Fruit fly (Drosophila melanogaster) whole organism, prepupa: ENCODE results near the gene Cyp4d21.
A peak's percentile ranks its signal among the peaks of the same experiment; 100 is the strongest.

Experiments
- Blimp-1 ChIP-seq: fragments of 200-800 bp; sonication (Bioruptor generic); optimal IDR thresholded peaks from 3 replicates; lab custom pipeline; 2017; ENCODE audit warnings: missing biosample characterization, missing genetic modification characterization, mild to moderate bottlenecking, moderate library complexity, missing genetic modification reagents
- CG10631 ChIP-seq: fragments of 200-800 bp; sonication (Bioruptor generic); optimal IDR thresholded peaks from 2 replicates; lab custom pipeline; 2016; ENCODE audit warnings: missing biosample characterization, missing genetic modification characterization
- CG10669 ChIP-seq: fragments of 200-800 bp; sonication (Bioruptor generic); optimal IDR thresholded peaks from 3 replicates; lab custom pipeline; 2018; ENCODE audit warnings: missing biosample characterization, mild to moderate bottlenecking, missing genetic modification characterization, moderate library complexity
- CG11294 ChIP-seq: fragments of 200-800 bp; sonication (Bioruptor generic); IDR thresholded peaks from 2 replicates; pipeline ENCODE4 v1.3.6; 2022; ENCODE audit warnings: missing biosample characterization, missing genetic modification characterization
- CG11902 ChIP-seq: fragments of 200-800 bp; sonication (Bioruptor generic); optimal IDR thresholded peaks from 3 replicates; lab custom pipeline; 2016; ENCODE audit warnings: missing biosample characterization, missing genetic modification characterization
- CG15336 ChIP-seq: fragments of 200-800 bp; sonication (Bioruptor generic); IDR thresholded peaks from 2 replicates; pipeline ENCODE4 v1.3.6; 2022; ENCODE audit warnings: missing biosample characterization, missing genetic modification characterization
- CG16779 ChIP-seq: fragments of 200-800 bp; sonication (Bioruptor generic); optimal IDR thresholded peaks from 3 replicates; lab custom pipeline; 2017; ENCODE audit warnings: missing biosample characterization, mild to moderate bottlenecking, missing genetic modification characterization
- CG3032 ChIP-seq: fragments of 200-800 bp; optimal IDR thresholded peaks from 2 replicates; lab custom pipeline; 2019; ENCODE audit warnings: missing biosample characterization, mild to moderate bottlenecking, missing genetic modification characterization, moderate library complexity
- CG31627 ChIP-seq: fragments of 200-800 bp; sonication (Bioruptor generic); optimal IDR thresholded peaks from 3 replicates; lab custom pipeline; 2016; ENCODE audit warnings: missing biosample characterization, missing genetic modification characterization
- CG32006 ChIP-seq: fragments of 200-800 bp; sonication (Bioruptor generic); optimal IDR thresholded peaks from 3 replicates; lab custom pipeline; 2017; ENCODE audit warnings: missing biosample characterization, mild to moderate bottlenecking, missing genetic modification characterization
- CG34406 ChIP-seq: fragments of 200-800 bp; sonication (Bioruptor generic); optimal IDR thresholded peaks from 3 replicates; lab custom pipeline; 2016; ENCODE audit warnings: missing biosample characterization, missing genetic modification characterization
- CG3919 ChIP-seq: fragments of 200-800 bp; sonication (Bioruptor generic); optimal IDR thresholded peaks from 3 replicates; lab custom pipeline; 2016; ENCODE audit warnings: missing biosample characterization, missing genetic modification characterization
- CG4318 ChIP-seq: fragments of 200-800 bp; sonication (Bioruptor generic); optimal IDR thresholded peaks from 3 replicates; lab custom pipeline; 2017; ENCODE audit warnings: missing biosample characterization, mild to moderate bottlenecking, missing genetic modification characterization
- CG6792 ChIP-seq: fragments of 200-800 bp; sonication (Bioruptor generic); optimal IDR thresholded peaks from 3 replicates; lab custom pipeline; 2016; ENCODE audit warnings: missing biosample characterization, missing genetic modification characterization
- CG6854 ChIP-seq: fragments of 200-800 bp; sonication (Bioruptor generic); optimal IDR thresholded peaks from 2 replicates; lab custom pipeline; 2017; ENCODE audit warnings: missing biosample characterization, mild to moderate bottlenecking, missing genetic modification characterization
- CG7368 ChIP-seq: fragments of 200-800 bp; sonication (Bioruptor generic); optimal IDR thresholded peaks from 3 replicates; lab custom pipeline; 2016; ENCODE audit warnings: missing biosample characterization, missing genetic modification characterization
- CG8119 ChIP-seq: fragments of 200-800 bp; sonication (Bioruptor generic); IDR thresholded peaks from 3 replicates; pipeline ENCODE4 v1.3.6; 2022; ENCODE audit warnings: missing biosample characterization, missing genetic modification characterization
- CG8319 ChIP-seq: fragments of 200-800 bp; sonication (Bioruptor generic); optimal IDR thresholded peaks from 3 replicates; lab custom pipeline; 2016; ENCODE audit warnings: missing biosample characterization, missing genetic modification characterization
- CG8632 ChIP-seq: fragments of 200-800 bp; sonication (Bioruptor generic); optimal IDR thresholded peaks from 3 replicates; lab custom pipeline; 2016; ENCODE audit warnings: missing biosample characterization, missing genetic modification characterization
- CG9139 ChIP-seq: fragments of 200-800 bp; sonication (Bioruptor generic); optimal IDR thresholded peaks from 3 replicates; lab custom pipeline; 2017; ENCODE audit warnings: missing biosample characterization, mild to moderate bottlenecking, missing genetic modification characterization
- Eip75B ChIP-seq: fragments of 200-800 bp; sonication (Bioruptor generic); optimal IDR thresholded peaks from 3 replicates; lab custom pipeline; 2016; ENCODE audit warnings: missing biosample characterization, missing genetic modification characterization
- Eip93F ChIP-seq: fragments of 200-800 bp; sonication (Bioruptor generic); optimal IDR thresholded peaks from 2 replicates; lab custom pipeline; 2016; ENCODE audit warnings: missing biosample characterization, mild to moderate bottlenecking, missing genetic modification characterization
- Ets21C ChIP-seq: fragments of 200-800 bp; sonication (Bioruptor generic); optimal IDR thresholded peaks from 3 replicates; lab custom pipeline; 2016; ENCODE audit warnings: missing biosample characterization, missing genetic modification characterization
- Ets96B ChIP-seq: fragments of 200-800 bp; optimal IDR thresholded peaks from 2 replicates; lab custom pipeline; 2019; ENCODE audit warnings: missing biosample characterization, mild to moderate bottlenecking, missing genetic modification characterization, moderate library complexity
- Gug ChIP-seq: fragments of 200-800 bp; sonication (Bioruptor generic); IDR thresholded peaks from 2 replicates; pipeline ENCODE4 v1.3.6; 2022; ENCODE audit warnings: missing biosample characterization, missing genetic modification characterization
- Hr38 ChIP-seq: sonication (Bioruptor generic); optimal IDR thresholded peaks from 2 replicates; lab custom pipeline; 2016; ENCODE audit warnings: missing biosample characterization, missing genetic modification characterization
- Hr39 ChIP-seq: fragments of 200-800 bp; sonication (Bioruptor generic); optimal IDR thresholded peaks from 2 replicates; lab custom pipeline; 2016; ENCODE audit warnings: missing biosample characterization, missing genetic modification characterization
- Hr4 ChIP-seq: fragments of 200-800 bp; sonication (Bioruptor generic); optimal IDR thresholded peaks from 3 replicates; lab custom pipeline; 2016; ENCODE audit warnings: missing biosample characterization, missing genetic modification characterization
- Met ChIP-seq: fragments of 200-800 bp; sonication (Bioruptor generic); optimal IDR thresholded peaks from 3 replicates; lab custom pipeline; 2016; ENCODE audit warnings: missing biosample characterization, missing genetic modification characterization
- OdsH ChIP-seq: fragments of 200-800 bp; sonication (Bioruptor generic); optimal IDR thresholded peaks from 3 replicates; lab custom pipeline; 2016; ENCODE audit warnings: missing biosample characterization, missing genetic modification characterization
- Smox ChIP-seq: fragments of 200-800 bp; sonication (Bioruptor generic); optimal IDR thresholded peaks from 3 replicates; lab custom pipeline; 2016; ENCODE audit warnings: missing biosample characterization, missing genetic modification characterization
- Sox15 ChIP-seq: fragments of 200-800 bp; sonication (Bioruptor generic); optimal IDR thresholded peaks from 3 replicates; lab custom pipeline; 2016; ENCODE audit warnings: missing biosample characterization, missing genetic modification characterization
- achi ChIP-seq: fragments of 200-800 bp; sonication (Bioruptor generic); optimal IDR thresholded peaks from 3 replicates; lab custom pipeline; 2016; ENCODE audit warnings: missing biosample characterization, missing genetic modification characterization
- acj6 ChIP-seq: fragments of 200-800 bp; sonication (Bioruptor generic); optimal IDR thresholded peaks from 3 replicates; lab custom pipeline; 2016; ENCODE audit warnings: missing biosample characterization, missing genetic modification characterization
- cyc ChIP-seq: fragments of 200-800 bp; sonication (Bioruptor generic); optimal IDR thresholded peaks from 3 replicates; lab custom pipeline; 2016; ENCODE audit warnings: missing biosample characterization, missing genetic modification characterization
- dac ChIP-seq: fragments of 200-800 bp; sonication (Bioruptor generic); optimal IDR thresholded peaks from 2 replicates; lab custom pipeline; 2017; ENCODE audit warnings: missing biosample characterization, mild to moderate bottlenecking, missing genetic modification characterization
- dsx ChIP-seq: fragments of 200-800 bp; optimal IDR thresholded peaks from 3 replicates; lab custom pipeline; 2019; ENCODE audit warnings: missing biosample characterization, mild to moderate bottlenecking, missing genetic modification characterization, moderate library complexity; ENCODE audit not compliant: poor library complexity, severe bottlenecking
- eg ChIP-seq: fragments of 200-800 bp; sonication (Bioruptor generic); IDR thresholded peaks from 3 replicates; pipeline ENCODE4 v1.3.6; 2022; ENCODE audit warnings: missing biosample characterization, missing genetic modification characterization
- fd59A ChIP-seq: fragments of 200-800 bp; sonication (Bioruptor generic); optimal IDR thresholded peaks from 2 replicates; lab custom pipeline; 2017; ENCODE audit warnings: missing biosample characterization, mild to moderate bottlenecking, missing genetic modification characterization, missing genetic modification reagents
- fd85E ChIP-seq: fragments of 200-800 bp; sonication (Bioruptor generic); optimal IDR thresholded peaks from 3 replicates; lab custom pipeline; 2016; ENCODE audit warnings: missing biosample characterization, missing genetic modification characterization
- fkh ChIP-seq: fragments of 200-800 bp; sonication (Bioruptor generic); optimal IDR thresholded peaks from 3 replicates; lab custom pipeline; 2017; ENCODE audit warnings: missing biosample characterization, mild to moderate bottlenecking, missing genetic modification characterization, moderate library complexity
- lz ChIP-seq: fragments of 200-800 bp; sonication (Bioruptor generic); optimal IDR thresholded peaks from 3 replicates; lab custom pipeline; 2016; ENCODE audit warnings: missing biosample characterization, missing genetic modification characterization
- net ChIP-seq: fragments of 200-800 bp; sonication (Bioruptor generic); optimal IDR thresholded peaks from 3 replicates; lab custom pipeline; 2016; ENCODE audit warnings: missing biosample characterization, missing genetic modification characterization
- pdm3 ChIP-seq: fragments of 200-800 bp; sonication (Bioruptor generic); optimal IDR thresholded peaks from 3 replicates; lab custom pipeline; 2016; ENCODE audit warnings: missing biosample characterization, missing genetic modification characterization
- salr ChIP-seq, 2 experiments: fragments of 200-800 bp; sonication (Bioruptor generic); optimal IDR thresholded peaks; 3 replicates each; lab custom pipeline; 2016 to 2018; ENCODE audit warnings: missing biosample characterization in 2 of 2, missing genetic modification characterization in 2 of 2, mild to moderate bottlenecking in 1 of 2
- spab ChIP-seq: fragments of 200-800 bp; sonication (Bioruptor generic); optimal IDR thresholded peaks from 2 replicates; lab custom pipeline; 2017; ENCODE audit warnings: missing biosample characterization, mild to moderate bottlenecking, missing genetic modification characterization, missing genetic modification reagents
- ss ChIP-seq, 2 experiments: fragments of 200-800 bp; sonication (Bioruptor generic); optimal IDR thresholded peaks; 2 replicates in 1 of 2; 3 replicates in 1 of 2; lab custom pipeline; 2017 to 2018; ENCODE audit warnings: mild to moderate bottlenecking in 2 of 2, missing biosample characterization in 2 of 2, missing genetic modification characterization in 2 of 2, moderate library complexity in 1 of 2
- svp ChIP-seq: fragments of 200-800 bp; sonication (Bioruptor generic); peaks from one replicate; lab custom pipeline; 2016; ENCODE audit warnings: missing biosample characterization, missing genetic modification characterization
- topi ChIP-seq: fragments of 200-800 bp; sonication (Bioruptor generic); optimal IDR thresholded peaks from 3 replicates; lab custom pipeline; 2016; ENCODE audit warnings: missing biosample characterization, missing genetic modification characterization
- vri ChIP-seq: fragments of 200-800 bp; sonication (Bioruptor generic); optimal IDR thresholded peaks from 3 replicates; lab custom pipeline; 2016; ENCODE audit warnings: missing biosample characterization, mild to moderate bottlenecking, missing genetic modification characterization

Gene Cyp4d21

dm6 chr2L:7601875-7602274 lies 3.5 kb upstream of the Cyp4d21 start (continued):
- TF ChIP-seq Hr39, result peak; percentile 6
- no peak for TF ChIP-seq svp (GFP tag; lab: Kevin White, UChicago)
- peak; percentile 43 for TF ChIP-seq CG16779 (tag; lab: Kevin White, UChicago)
- TF ChIP-seq vri (GFP tag; lab: Kevin White, UChicago), result no peak
- TF ChIP-seq Eip75B, result peak; percentile 57
- TF ChIP-seq ss (GFP tag; optimal IDR thresholded peaks at IDR 0.05; lab: Kevin White, UChicago), result peak; percentile 49 to 67

- TF ChIP-seq net (GFP tag; lab: Kevin White, UChicago) (no peak), Eip93F (no peak), CG8119 (GFP tag; lab: Robert Waterston, UW) (no peak; the same call in 2 of the 3 replicates), Eip75B (no peak), CG8632 (GFP tag; lab: Kevin White, UChicago) (no peak), CG16779 (tag; lab: Kevin White, UChicago) (no peak), CG10631 (no peak), CG11294 (no peak), dsx (GFP tag; lab: Kevin White, UChicago) (no peak), CG11902 (GFP tag; lab: Kevin White, UChicago) (no peak), salr (GFP tag; optimal IDR thresholded peaks at IDR 0.05; lab: Kevin White, UChicago) (no peak), fd59A (GFP tag; lab: Kevin White, UChicago) (no peak), CG32006 (GFP tag; lab: Kevin White, UChicago) (peak; percentile 3), CG31627 (GFP tag; lab: Kevin White, UChicago) (no peak), Hr38 (GFP tag; lab: Kevin White, UChicago) (no peak), Gug (GFP tag; lab: Robert Waterston, UW) (no peak), CG34406 (GFP tag; lab: Kevin White, UChicago) (no peak), cyc (GFP tag; lab: Kevin White, UChicago) (no peak), Blimp-1 (GFP tag; lab: Kevin White, UChicago) (peak; percentile 99), CG6854 (GFP tag; lab: Kevin White, UChicago) (peak; percentile 86), CG6792 (no peak), achi (GFP tag; lab: Kevin White, UChicago) (no peak), CG3032 (no peak), pdm3 (GFP tag; lab: Kevin White, UChicago) (no peak), CG9139 (GFP tag; lab: Kevin White, UChicago) (no peak), topi (GFP tag; lab: Kevin White, UChicago) (peak; percentile 14), Hr39 (no peak), Sox15 (GFP tag; lab: Kevin White, UChicago) (no peak), OdsH (GFP tag; lab: Kevin White, UChicago) (peak; percentile 4), CG4318 (GFP tag; lab: Kevin White, UChicago) (no peak), lz (GFP tag; lab: Kevin White, UChicago) (no peak), vri (GFP tag; lab: Kevin White, UChicago) (no peak), fkh (GFP tag; lab: Kevin White, UChicago) (no peak), spab (GFP tag; lab: Kevin White, UChicago) (no peak), dac (GFP tag; lab: Kevin White, UChicago) (no peak), CG3919 (GFP tag; lab: Kevin White, UChicago) (peak; percentile 36), Met (GFP tag; lab: Kevin White, UChicago) (peak; percentile 26), acj6 (GFP tag; lab: Kevin White, UChicago) (no peak), Smox (GFP tag; lab: Kevin White, UChicago) (no peak), CG7368 (GFP tag; lab: Kevin White, UChicago) (no peak), fd85E (GFP tag; lab: Kevin White, UChicago) (no peak), Ets96B (tag; lab: Kevin White, UChicago) (no peak), CG8319 (GFP tag; lab: Kevin White, UChicago) (no peak), CG10669 (GFP tag; lab: Kevin White, UChicago) (no peak), Hr4 (no peak), ss (GFP tag; optimal IDR thresholded peaks at IDR 0.05; lab: Kevin White, UChicago) (no peak), svp (GFP tag; lab: Kevin White, UChicago) (peak; percentile 67), eg (GFP tag; lab: Robert Waterston, UW) (peak; percentile 51; the same call in 2 of the 3 replicates), CG15336 (GFP tag; lab: Robert Waterston, UW) (peak; percentile 53; the same call in 1 of the 2 replicates), Ets21C (GFP tag; lab: Kevin White, UChicago) (no peak)
Measured at dm6 chr2L:7608083-7608482, 2.7 kb downstream of the Cyp4d21 start, which contains the start of gene CG6739. CG6739 (plus strand) TSS chr2L:7608389.
